Worm (Caenorhabditis elegans) whole organism, late embryonic: ENCODE results near the gene R148.5.

ENCODE experiments used
- C38D4.7 ChIP-seq: fragments of 200-800 bp; sonication (Bioruptor generic); optimal IDR thresholded peaks from 2 replicates; lab custom pipeline; 2018; ENCODE audit warnings: mild to moderate bottlenecking, missing genetic modification characterization, moderate library complexity, missing compliant biosample characterization
- F13H6.1 ChIP-seq: sonication (generic microtip); optimal IDR thresholded peaks from 2 replicates; lab custom pipeline; 2016; ENCODE audit warnings: missing genetic modification characterization, missing compliant biosample characterization
- T23F11.4 ChIP-seq: fragments of 200-800 bp; sonication (Bioruptor generic); optimal IDR thresholded peaks from 2 replicates; lab custom pipeline; 2018; ENCODE audit warnings: mild to moderate bottlenecking, missing genetic modification characterization, missing compliant biosample characterization
- Y22D7AL.16 ChIP-seq: sonication (generic microtip); optimal IDR thresholded peaks from 2 replicates; lab custom pipeline; 2016; ENCODE audit warnings: missing genetic modification characterization, missing compliant biosample characterization
- ahr-1 ChIP-seq: sonication (generic microtip); optimal IDR thresholded peaks from 2 replicates; lab custom pipeline; 2016; ENCODE audit warnings: missing genetic modification characterization, missing compliant biosample characterization
- ama-1 ChIP-seq: fragments of 150-350 bp; optimal IDR thresholded peaks from 2 replicates; lab custom pipeline; 2014
- ceh-19 ChIP-seq: fragments of 200-800 bp; sonication (Bioruptor generic); optimal IDR thresholded peaks from 2 replicates; lab custom pipeline; 2018; ENCODE audit warnings: mild to moderate bottlenecking, missing genetic modification characterization, missing compliant biosample characterization
- ceh-22 ChIP-seq: sonication (generic microtip); optimal IDR thresholded peaks from 2 replicates; lab custom pipeline; 2017; ENCODE audit warnings: missing biosample characterization, missing genetic modification characterization
- ceh-30 ChIP-seq: fragments of 150-350 bp; optimal IDR thresholded peaks from 2 replicates; lab custom pipeline; 2014; ENCODE audit warnings: missing biosample characterization, missing genetic modification characterization
- ceh-31 ChIP-seq: sonication (generic microtip); optimal IDR thresholded peaks from 2 replicates; lab custom pipeline; 2016; ENCODE audit warnings: missing genetic modification characterization, missing compliant biosample characterization
- ceh-34 ChIP-seq: sonication (generic microtip); optimal IDR thresholded peaks from 2 replicates; lab custom pipeline; 2016; ENCODE audit warnings: mild to moderate bottlenecking, missing genetic modification characterization, missing compliant biosample characterization
- ceh-45 ChIP-seq: fragments of 200-800 bp; sonication (Bioruptor generic); IDR thresholded peaks from 2 replicates; pipeline ENCODE4 v1.3.6; 2022; ENCODE audit warnings: missing genetic modification reagents, missing genetic modification characterization, missing compliant biosample characterization
- ceh-48 ChIP-seq: sonication (generic microtip); optimal IDR thresholded peaks from 2 replicates; lab custom pipeline; 2016; ENCODE audit warnings: missing genetic modification characterization, inconsistent platforms, missing compliant biosample characterization
- ceh-6 ChIP-seq: fragments of 200-800 bp; sonication (Bioruptor generic); optimal IDR thresholded peaks from 2 replicates; lab custom pipeline; 2018; ENCODE audit warnings: mild to moderate bottlenecking, missing genetic modification characterization, missing compliant biosample characterization
- ceh-9 ChIP-seq: sonication (generic microtip); optimal IDR thresholded peaks from 2 replicates; lab custom pipeline; 2016; ENCODE audit warnings: mild to moderate bottlenecking, missing genetic modification characterization, inconsistent platforms, missing compliant biosample characterization
- che-1 ChIP-seq: sonication (generic microtip); optimal IDR thresholded peaks from 2 replicates; lab custom pipeline; 2016; ENCODE audit warnings: mild to moderate bottlenecking, missing genetic modification characterization, missing compliant biosample characterization
- dve-1 ChIP-seq: sonication (generic microtip); optimal IDR thresholded peaks from 2 replicates; lab custom pipeline; 2017; ENCODE audit warnings: antibody characterized with exemption, mild to moderate bottlenecking, missing genetic modification characterization, missing compliant biosample characterization
- elt-4 ChIP-seq: sonication (generic microtip); optimal IDR thresholded peaks from 2 replicates; lab custom pipeline; 2016; ENCODE audit warnings: missing genetic modification characterization, missing compliant biosample characterization
- fkh-6 ChIP-seq: sonication (generic microtip); optimal IDR thresholded peaks from 2 replicates; lab custom pipeline; 2016; ENCODE audit warnings: missing genetic modification characterization, missing compliant biosample characterization
- gmeb-2 ChIP-seq: sonication (generic microtip); optimal IDR thresholded peaks from 2 replicates; lab custom pipeline; 2016; ENCODE audit warnings: missing genetic modification characterization, inconsistent platforms, missing compliant biosample characterization
- hlh-15 ChIP-seq: sonication (generic microtip); optimal IDR thresholded peaks from 2 replicates; lab custom pipeline; 2016; ENCODE audit warnings: missing genetic modification characterization, missing compliant biosample characterization
- hlh-6 ChIP-seq: sonication (generic microtip); optimal IDR thresholded peaks from 2 replicates; lab custom pipeline; 2016; ENCODE audit warnings: missing genotype, missing genetic modification characterization, missing compliant biosample characterization
- lim-6 ChIP-seq: sonication (generic microtip); optimal IDR thresholded peaks from 2 replicates; lab custom pipeline; 2016; ENCODE audit warnings: missing genetic modification characterization, missing compliant biosample characterization
- madf-2 ChIP-seq: sonication (generic microtip); optimal IDR thresholded peaks from 2 replicates; lab custom pipeline; 2017; ENCODE audit warnings: missing genetic modification characterization, missing compliant biosample characterization
- nhr-11 ChIP-seq: fragments of 150-350 bp; optimal IDR thresholded peaks from 2 replicates; lab custom pipeline; 2014; ENCODE audit warnings: missing biosample characterization, missing genetic modification characterization
- pat-9 ChIP-seq: fragments of 200-800 bp; sonication (Bioruptor generic); optimal IDR thresholded peaks from 2 replicates; lab custom pipeline; 2018; ENCODE audit warnings: mild to moderate bottlenecking, missing genetic modification characterization, moderate library complexity, missing compliant biosample characterization
- pha-2 ChIP-seq: sonication (generic microtip); optimal IDR thresholded peaks from 2 replicates; lab custom pipeline; 2017; ENCODE audit warnings: mild to moderate bottlenecking, missing genetic modification characterization, missing compliant biosample characterization
- rnt-1 ChIP-seq: sonication (generic microtip); optimal IDR thresholded peaks from 2 replicates; lab custom pipeline; 2016; ENCODE audit warnings: missing genetic modification characterization, missing compliant biosample characterization
- sox-2 ChIP-seq: fragments of 200-800 bp; sonication (Bioruptor generic); IDR thresholded peaks from 2 replicates; pipeline ENCODE4 v1.3.6; 2022; ENCODE audit warnings: missing genetic modification reagents, missing genetic modification characterization, missing compliant biosample characterization
- tbx-2 ChIP-seq: sonication (generic microtip); optimal IDR thresholded peaks from 2 replicates; lab custom pipeline; 2016; ENCODE audit warnings: missing genetic modification characterization, missing compliant biosample characterization
- unc-3 ChIP-seq, 2 experiments: fragments of 200-800 bp in 1 of 2; sonication (Bioruptor generic) in 1 of 2; sonication (generic microtip) in 1 of 2; conservative IDR thresholded peaks in 1 of 2; optimal IDR thresholded peaks in 1 of 2; 2 replicates each; pipeline versions ENCODE4 v1.3.6 to Lab custom; 2016 to 2022; ENCODE audit warnings: missing compliant biosample characterization in 2 of 2, missing genetic modification characterization in 2 of 2, missing genetic modification reagents in 1 of 2
- unc-42 ChIP-seq: sonication (generic microtip); optimal IDR thresholded peaks from 2 replicates; lab custom pipeline; 2016; ENCODE audit warnings: missing genotype, missing genetic modification characterization, missing compliant biosample characterization
- unc-55 ChIP-seq: sonication (generic microtip); optimal IDR thresholded peaks from 2 replicates; lab custom pipeline; 2017; ENCODE audit warnings: missing biosample characterization, missing genetic modification reagents, missing genetic modification characterization
- unc-86 ChIP-seq: sonication (generic microtip); optimal IDR thresholded peaks from 2 replicates; lab custom pipeline; 2016; ENCODE audit warnings: missing genetic modification characterization, missing compliant biosample characterization

The R148.5 gene

DNA sequence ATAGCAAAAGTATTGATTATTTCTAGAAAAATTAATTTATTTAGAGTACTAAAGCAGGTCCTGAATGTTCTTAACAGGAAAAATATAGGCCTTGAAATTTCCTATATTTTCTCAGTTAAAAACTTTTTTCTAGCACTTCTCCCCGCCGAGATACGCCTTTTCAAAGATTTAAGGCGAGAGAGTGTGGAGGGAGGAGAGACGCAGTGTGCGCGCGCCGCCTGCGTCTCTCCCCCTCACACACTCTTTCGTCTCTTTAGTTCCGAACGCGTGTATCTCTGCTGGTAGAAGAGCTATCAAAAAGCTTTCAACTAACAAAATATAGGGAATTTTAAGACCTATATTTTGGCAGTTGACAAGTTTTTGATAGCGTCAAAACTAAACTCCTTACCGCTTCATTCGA lies 32.5 kb downstream of the R148.5 start:
- TF ChIP-seq ceh-9 (tag; lab: Kevin White, UChicago): no peak
- TF ChIP-seq, all 69 proteins: peak for 0

ce11 chrIII:3198307-3198706 lies 32.9 kb downstream of the R148.5 start, which contains the start of gene R148.7:
TSS of gene R148.7 (minus strand) at chrIII:3198407.
- TF ChIP-seq dve-1 (tag; lab: Kevin White, UChicago): no peak
- no peak for TF ChIP-seq T23F11.4 (GFP tag; lab: Kevin White, UChicago)
- no peak for TF ChIP-seq sox-2
- no peak for TF ChIP-seq ceh-31 (tag; lab: Kevin White, UChicago)
- TF ChIP-seq ceh-48 (tag; lab: Kevin White, UChicago): no peak
- no peak for TF ChIP-seq pha-2 (tag; lab: Kevin White, UChicago)
- TF ChIP-seq rnt-1 (tag; lab: Kevin White, UChicago): no peak

ce11 chrIII:3199416-3199815 lies 34.0 kb downstream of the R148.5 start, which contains the start of gene heh-1:
TSS of gene heh-1 (minus strand) at chrIII:3199516.
- TF ChIP-seq pat-9 (tag; lab: Kevin White, UChicago) (no peak), ahr-1 (tag; lab: Kevin White, UChicago) (no peak), che-1 (no peak), lim-6 (tag; lab: Kevin White, UChicago) (no peak), tbx-2 (tag; lab: Kevin White, UChicago) (no peak), ceh-34 (no peak), ceh-22 (no peak), hlh-6 (no peak), gmeb-2 (tag; lab: Kevin White, UChicago) (no peak), T23F11.4 (GFP tag; lab: Kevin White, UChicago) (no peak), ama-1 (no peak), fkh-6 (tag; lab: Kevin White, UChicago) (no peak), hlh-15 (tag; lab: Kevin White, UChicago) (no peak), nhr-11 (tag; lab: Kevin White, UChicago) (no peak), F13H6.1 (tag; lab: Kevin White, UChicago) (no peak), unc-3 (GFP tag; conservative IDR thresholded peaks at IDR 0.05; lab: Robert Waterston, UW) (no peak), unc-3 (tag; optimal IDR thresholded peaks at IDR 0.05; lab: Kevin White, UChicago) (no peak), ceh-19 (GFP tag; lab: Kevin White, UChicago) (no peak), unc-42 (tag; lab: Kevin White, UChicago) (no peak), ceh-9 (tag; lab: Kevin White, UChicago) (no peak), Y22D7AL.16 (no peak)
- TF ChIP-seq, all 69 proteins: peak for 0

- TF ChIP-seq ceh-9 (tag; lab: Kevin White, UChicago) (no peak), rnt-1 (tag; lab: Kevin White, UChicago) (peak; percentile 78), ama-1 (no peak), unc-55 (GFP tag; lab: Kevin White, UChicago) (peak; percentile 75), unc-86 (tag; lab: Kevin White, UChicago) (no peak), ceh-30 (tag; lab: Kevin White, UChicago) (no peak), C38D4.7 (GFP tag; lab: Kevin White, UChicago) (no peak), elt-4 (tag; lab: Kevin White, UChicago) (no peak), ceh-48 (tag; lab: Kevin White, UChicago) (peak; percentile 4), ceh-45 (GFP tag; lab: Robert Waterston, UW) (no peak), ceh-6 (GFP tag; lab: Kevin White, UChicago) (no peak), madf-2 (tag; lab: Kevin White, UChicago) (no peak)
Observed at ce11 chrIII:3200563-3200962, 35.1 kb downstream of the R148.5 start.

- no peak for TF ChIP-seq unc-55 (GFP tag; lab: Kevin White, UChicago)
Observed at ce11 chrIII:3203589-3203988, 38.1 kb downstream of the R148.5 start.
